Fruit fly (Drosophila melanogaster): ENCODE data around the gene Cog4.

The Cog4 gene

dm6 chr2L:10437317-10437716 is 51.1 kb downstream of the Cog4 start, which contains the start of gene STUB1:
STUB1 (plus strand) TSS chr2L:10437548.
- no peak for TF ChIP-seq CG7987 (GFP tag; optimal IDR thresholded peaks at IDR 0.05)
- peak; percentile 98 for TF ChIP-seq CG34224 (GFP tag; IDR thresholded peaks at IDR 0.05; ENCODE audit: partially characterized antibody)
- TF ChIP-seq pum (GFP tag; optimal IDR thresholded peaks at IDR 0.05) = peak; percentile 8
- TF ChIP-seq Hey (tag; optimal IDR thresholded peaks at IDR 0.05) = no peak
- peak; percentile 99 for TF ChIP-seq CG13287 (GFP tag; IDR thresholded peaks at IDR 0.05; ENCODE audit: partially characterized antibody)
- TF ChIP-seq zen2 (GFP tag; IDR thresholded peaks at IDR 0.05; ENCODE audit: partially characterized antibody) = peak; percentile 99
- TF ChIP-seq Xbp1 (GFP tag; optimal IDR thresholded peaks at IDR 0.05) = peak; percentile 16
- TF ChIP-seq chinmo (GFP tag; IDR thresholded peaks at IDR 0.05; ENCODE audit: partially characterized antibody) = peak; percentile 99
- 0 out of 2 replicates have a peak, but pooled peaks have one; percentile 14 for TF ChIP-seq CG14014 (GFP tag; IDR thresholded peaks at IDR 0.05)
- TF ChIP-seq CG12299 (tag; optimal IDR thresholded peaks at IDR 0.05) = no peak
- peak; percentile 99 for TF ChIP-seq bbx (GFP tag; IDR thresholded peaks at IDR 0.05; ENCODE audit: partially characterized antibody)
- peak; percentile 67 for TF ChIP-seq CG15514 (GFP tag; optimal IDR thresholded peaks at IDR 0.05)
- peak; percentile 94 for TF ChIP-seq BEAF-32 (GFP tag; optimal IDR thresholded peaks at IDR 0.05)
- TF ChIP-seq Usf (GFP tag; optimal IDR thresholded peaks at IDR 0.05) = no peak
- peak; percentile 57 for TF ChIP-seq zfh2 (GFP tag; optimal IDR thresholded peaks at IDR 0.05)
- TF ChIP-seq ewg (GFP tag; optimal IDR thresholded peaks at IDR 0.05) = peak; percentile 2
- TF ChIP-seq CG15601 (tag; optimal IDR thresholded peaks at IDR 0.05) = no peak
- no peak for TF ChIP-seq run (tag; optimal IDR thresholded peaks at IDR 0.05)
- peak; percentile 57 for TF ChIP-seq CG3847 (GFP tag; IDR thresholded peaks at IDR 0.05)
- TF ChIP-seq maf-S (GFP tag; optimal IDR thresholded peaks at IDR 0.05) = peak; percentile 11
- TF ChIP-seq fru (optimal IDR thresholded peaks at IDR 0.05) = no peak
- no peak for TF ChIP-seq CG10979 (tag; optimal IDR thresholded peaks at IDR 0.05)
- no peak for TF ChIP-seq NC2β (GFP tag; optimal IDR thresholded peaks at IDR 0.05)
- TF ChIP-seq CHES-1-like (GFP tag; optimal IDR thresholded peaks at IDR 0.05) = peak; percentile 43
- TF ChIP-seq Myb (GFP tag; optimal IDR thresholded peaks at IDR 0.05) = peak; percentile 81
- no peak for TF ChIP-seq Abd-B (GFP tag; optimal IDR thresholded peaks at IDR 0.05)
- TF ChIP-seq CG2120 (GFP tag; optimal IDR thresholded peaks at IDR 0.05) = peak; percentile 54
- no peak for TF ChIP-seq CG4282 (GFP tag; optimal IDR thresholded peaks at IDR 0.05)
- TF ChIP-seq CG15696 (tag; optimal IDR thresholded peaks at IDR 0.05) = no peak
- no peak for TF ChIP-seq CG32772 (GFP tag; IDR thresholded peaks at IDR 0.05)
- peak; percentile 96 for TF ChIP-seq Scr (GFP tag; IDR thresholded peaks at IDR 0.05; ENCODE audit: partially characterized antibody)
- TF ChIP-seq Chrac-16 (GFP tag; optimal IDR thresholded peaks at IDR 0.05) = peak; percentile 22
- no peak for TF ChIP-seq Hand (GFP tag; optimal IDR thresholded peaks at IDR 0.05)
- no peak for TF ChIP-seq abd-A (tag; optimal IDR thresholded peaks at IDR 0.05)
- TF ChIP-seq exex (tag; optimal IDR thresholded peaks at IDR 0.05) = peak; percentile 24
- no peak for TF ChIP-seq cato (GFP tag; optimal IDR thresholded peaks at IDR 0.05; ENCODE audit: borderline replicate concordance)
- TF ChIP-seq nau (GFP tag; optimal IDR thresholded peaks at IDR 0.05) = no peak
- no peak for TF ChIP-seq CG17612 (GFP tag; IDR thresholded peaks at IDR 0.05)
- no peak for TF ChIP-seq CG9437 (GFP tag; optimal IDR thresholded peaks at IDR 0.05)
- peak; percentile 31 for TF ChIP-seq lilli (GFP tag; optimal IDR thresholded peaks at IDR 0.05)
- TF ChIP-seq dm (GFP tag; optimal IDR thresholded peaks at IDR 0.05) = no peak
- TF ChIP-seq nerfin-2 (GFP tag; IDR thresholded peaks at IDR 0.05; ENCODE audit: partially characterized antibody) = peak; percentile 97
- no peak for TF ChIP-seq Atf6 (GFP tag; IDR thresholded peaks at IDR 0.05)
- peak; percentile 48 for TF ChIP-seq CG2129 (GFP tag; IDR thresholded peaks at IDR 0.05; ENCODE audit: partially characterized antibody)
- peak; percentile 19 for TF ChIP-seq phol (tag; optimal IDR thresholded peaks at IDR 0.05)
- peak; percentile 93 for TF ChIP-seq CG16813 (GFP tag; IDR thresholded peaks at IDR 0.05; ENCODE audit: partially characterized antibody)
- TF ChIP-seq luna (GFP tag; optimal IDR thresholded peaks at IDR 0.05) = peak; percentile 3
- TF ChIP-seq Rfx (GFP tag; IDR thresholded peaks at IDR 0.05) = peak; percentile 61
- no peak for TF ChIP-seq CG8359 (GFP tag; optimal IDR thresholded peaks at IDR 0.05; ENCODE audit: borderline replicate concordance)
- no peak for TF ChIP-seq Fer2 (tag; optimal IDR thresholded peaks at IDR 0.05)

Data from whole organism, embryonic.